Worm (Caenorhabditis elegans) whole organism, early embryonic: ENCODE measurements around the gene F58A3.4.
A peak's percentile ranks its signal among the peaks of the same experiment; 100 is the strongest.

ENCODE experiments used
- B0310.2 ChIP-seq: sonication (generic microtip); optimal IDR thresholded peaks from 2 replicates; lab custom pipeline; 2016; ENCODE audit warnings: mild to moderate bottlenecking, missing genetic modification characterization, missing compliant biosample characterization
- F13C5.2 ChIP-seq: sonication (generic microtip); optimal IDR thresholded peaks from 2 replicates; lab custom pipeline; 2017; ENCODE audit warnings: mild to moderate bottlenecking, missing genetic modification characterization, inconsistent platforms, missing compliant biosample characterization
- aly-1 ChIP-seq: sonication (generic microtip); optimal IDR thresholded peaks from 2 replicates; lab custom pipeline; 2016; ENCODE audit warnings: missing genetic modification characterization, missing compliant biosample characterization
- ama-1 ChIP-seq: fragments of 150-350 bp; optimal IDR thresholded peaks from 2 replicates; lab custom pipeline; 2014
- ceh-13 ChIP-seq: fragments of 200-800 bp; sonication (Bioruptor generic); optimal IDR thresholded peaks from 2 replicates; lab custom pipeline; 2018; ENCODE audit warnings: mild to moderate bottlenecking, missing genetic modification characterization, missing compliant biosample characterization
- ceh-36 ChIP-seq: sonication (generic microtip); optimal IDR thresholded peaks from 2 replicates; lab custom pipeline; 2016; ENCODE audit warnings: missing genetic modification characterization, inconsistent platforms, missing compliant biosample characterization
- ets-7 ChIP-seq: sonication (generic microtip); optimal IDR thresholded peaks from 2 replicates; lab custom pipeline; 2016; ENCODE audit warnings: missing genotype, missing genetic modification characterization, missing compliant biosample characterization
- flt-1 ChIP-seq: fragments of 200-800 bp; sonication (Bioruptor generic); IDR thresholded peaks from 2 replicates; pipeline ENCODE4 v1.3.6; 2022; ENCODE audit warnings: missing genetic modification characterization, missing compliant biosample characterization
- hmbx-1 ChIP-seq: sonication (generic microtip); optimal IDR thresholded peaks from 2 replicates; lab custom pipeline; 2016; ENCODE audit warnings: mild to moderate bottlenecking, missing genetic modification characterization, missing compliant biosample characterization
- hmg-4 ChIP-seq: fragments of 200-800 bp; sonication (Bioruptor generic); optimal IDR thresholded peaks from 2 replicates; lab custom pipeline; 2018; ENCODE audit warnings: mild to moderate bottlenecking, missing genetic modification characterization, missing compliant biosample characterization
- hnd-1 ChIP-seq: sonication (generic microtip); optimal IDR thresholded peaks from 2 replicates; lab custom pipeline; 2016; ENCODE audit warnings: missing genetic modification characterization, missing compliant biosample characterization
- pes-1 ChIP-seq: fragments of 200-800 bp; sonication (Bioruptor generic); IDR thresholded peaks from 2 replicates; pipeline ENCODE4 v1.3.6; 2022; ENCODE audit warnings: missing genetic modification reagents, missing genetic modification characterization, missing compliant biosample characterization
- scrt-1 ChIP-seq: fragments of 200-800 bp; sonication (Bioruptor generic); IDR thresholded peaks from 2 replicates; pipeline ENCODE4 v1.3.6; 2022; ENCODE audit warnings: missing genetic modification characterization, missing compliant biosample characterization
- sea-1 ChIP-seq: fragments of 200-800 bp; sonication (Bioruptor generic); conservative IDR thresholded peaks from 2 replicates; pipeline ENCODE4 v1.3.6; 2022; ENCODE audit warnings: missing genetic modification characterization, missing compliant biosample characterization
- tbx-11 ChIP-seq: fragments of 200-800 bp; sonication (Bioruptor generic); IDR thresholded peaks from 2 replicates; pipeline ENCODE4 v1.3.6; 2022; ENCODE audit warnings: missing genetic modification characterization, missing compliant biosample characterization
- tbx-37 ChIP-seq: fragments of 200-800 bp; sonication (Bioruptor generic); conservative IDR thresholded peaks from 2 replicates; pipeline ENCODE4 v1.3.6; 2022; ENCODE audit warnings: missing genetic modification reagents, missing genetic modification characterization, missing compliant biosample characterization
- tra-4 ChIP-seq: sonication (generic microtip); optimal IDR thresholded peaks from 2 replicates; lab custom pipeline; 2017; ENCODE audit warnings: missing genetic modification characterization, missing compliant biosample characterization

F58A3.4 gene

ce11 chrX:11038221-11038620, 27.8 kb upstream of the F58A3.4 start:
- TF ChIP-seq hmbx-1 (tag; lab: Kevin White, UChicago) (no peak), tbx-37 (GFP tag; lab: Robert Waterston, UW) (no peak), aly-1 (tag; lab: Kevin White, UChicago) (no peak), B0310.2 (tag; lab: Kevin White, UChicago) (no peak), tra-4 (tag; lab: Kevin White, UChicago) (no peak), pes-1 (GFP tag; lab: Robert Waterston, UW) (no peak), tbx-11 (no peak)

ce11 chrX:11036114-11037087, 25.9 kb upstream of the F58A3.4 start:
- TF ChIP-seq pes-1 (GFP tag; lab: Robert Waterston, UW) (no peak), ceh-13 (no peak), ama-1 (lab: Kevin White, UChicago) (no peak), tbx-11 (no peak), tbx-37 (GFP tag; lab: Robert Waterston, UW) (no peak), F13C5.2 (no peak), sea-1 (GFP tag; lab: Robert Waterston, UW) (no peak), flt-1 (GFP tag; lab: Robert Waterston, UW) (no peak), aly-1 (tag; lab: Kevin White, UChicago) (no peak), B0310.2 (tag; lab: Kevin White, UChicago) (no peak), ceh-36 (tag; lab: Kevin White, UChicago) (no peak), ets-7 (tag; lab: Kevin White, UChicago) (no peak), hmg-4 (GFP tag; lab: Kevin White, UChicago) (no peak), tra-4 (tag; lab: Kevin White, UChicago) (no peak), scrt-1 (GFP tag; lab: Robert Waterston, UW) (no peak), hnd-1 (tag; lab: Kevin White, UChicago) (no peak), hmbx-1 (tag; lab: Kevin White, UChicago) (no peak)

- TF ChIP-seq sea-1 (GFP tag; lab: Robert Waterston, UW): no peak
- TF ChIP-seq aly-1 (tag; lab: Kevin White, UChicago): no peak
- TF ChIP-seq tbx-11: no peak
- no peak for TF ChIP-seq ets-7 (tag; lab: Kevin White, UChicago)
- TF ChIP-seq ama-1 (lab: Kevin White, UChicago): no peak
Measured at ce11 chrX:11035563-11035962, 25.1 kb upstream of the F58A3.4 start.

- peak; percentile 43 for TF ChIP-seq ama-1 (lab: Kevin White, UChicago)
- peak; percentile 67 for TF ChIP-seq hmg-4 (GFP tag; lab: Kevin White, UChicago)
- TF ChIP-seq F13C5.2: peak; percentile 17
- 0 out of 2 replicates have a peak, but pooled peaks have one; percentile 4 for TF ChIP-seq pes-1 (GFP tag; lab: Robert Waterston, UW)
- no peak for TF ChIP-seq ets-7 (tag; lab: Kevin White, UChicago)
Measured at ce11 chrX:11034430-11035117, 24.1 kb upstream of the F58A3.4 start.

- no peak for TF ChIP-seq sea-1 (GFP tag; lab: Robert Waterston, UW)
- no peak for TF ChIP-seq F13C5.2
- TF ChIP-seq tbx-11: no peak
- TF ChIP-seq flt-1 (GFP tag; lab: Robert Waterston, UW): no peak
- TF ChIP-seq ama-1 (lab: Kevin White, UChicago): no peak
- no peak for TF ChIP-seq scrt-1 (GFP tag; lab: Robert Waterston, UW)
- no peak for TF ChIP-seq hnd-1 (tag; lab: Kevin White, UChicago)
- TF ChIP-seq ets-7 (tag; lab: Kevin White, UChicago): no peak
- no peak for TF ChIP-seq tbx-37 (GFP tag; lab: Robert Waterston, UW)
- no peak for TF ChIP-seq hmg-4 (GFP tag; lab: Kevin White, UChicago)
- TF ChIP-seq pes-1 (GFP tag; lab: Robert Waterston, UW): no peak
- no peak for TF ChIP-seq aly-1 (tag; lab: Kevin White, UChicago)
- no peak for TF ChIP-seq hmbx-1 (tag; lab: Kevin White, UChicago)
- no peak for TF ChIP-seq tra-4 (tag; lab: Kevin White, UChicago)
- no peak for TF ChIP-seq ceh-13
- TF ChIP-seq B0310.2 (tag; lab: Kevin White, UChicago): no peak
- no peak for TF ChIP-seq ceh-36 (tag; lab: Kevin White, UChicago)
Measured at ce11 chrX:11033952-11034287, 23.5 kb upstream of the F58A3.4 start.

ce11 chrX:11033128-11033951, 22.9 kb upstream of the F58A3.4 start:
- TF ChIP-seq aly-1 (tag; lab: Kevin White, UChicago): no peak
- TF ChIP-seq hmbx-1 (tag; lab: Kevin White, UChicago): no peak
- no peak for TF ChIP-seq ets-7 (tag; lab: Kevin White, UChicago)
- no peak for TF ChIP-seq pes-1 (GFP tag; lab: Robert Waterston, UW)
- no peak for TF ChIP-seq tbx-11
- TF ChIP-seq ceh-36 (tag; lab: Kevin White, UChicago): no peak
- TF ChIP-seq hnd-1 (tag; lab: Kevin White, UChicago): no peak
- TF ChIP-seq hmg-4 (GFP tag; lab: Kevin White, UChicago): no peak
- no peak for TF ChIP-seq tbx-37 (GFP tag; lab: Robert Waterston, UW)
- no peak for TF ChIP-seq ama-1 (lab: Kevin White, UChicago)
- TF ChIP-seq tra-4 (tag; lab: Kevin White, UChicago): no peak
- TF ChIP-seq sea-1 (GFP tag; lab: Robert Waterston, UW): no peak
- no peak for TF ChIP-seq F13C5.2
- no peak for TF ChIP-seq B0310.2 (tag; lab: Kevin White, UChicago)
